Fruit fly (Drosophila melanogaster) whole organism, embryonic: ENCODE data around the gene Adck5.
A peak's percentile ranks its signal among the peaks of the same experiment; 100 is the strongest.

Experiments used
- CG10462 ChIP-seq: fragments of 200-800 bp; sonication (Bioruptor generic); optimal IDR thresholded peaks from 2 replicates; lab custom pipeline; 2016; ENCODE audit warnings: missing biosample characterization, missing genetic modification characterization
- CG10565 ChIP-seq: fragments of 200-800 bp; sonication (Bioruptor generic); optimal IDR thresholded peaks from 3 replicates; lab custom pipeline; 2016; ENCODE audit warnings: missing biosample characterization, mild to moderate bottlenecking, missing genetic modification characterization
- CG11456 ChIP-seq: fragments of 200-800 bp; sonication (Bioruptor generic); IDR thresholded peaks from 3 replicates; pipeline ENCODE4 v1.3.6; 2022; ENCODE audit warnings: missing biosample characterization, missing genetic modification characterization
- CG12071 ChIP-seq: fragments of 200-800 bp; sonication (Bioruptor generic); optimal IDR thresholded peaks from 3 replicates; lab custom pipeline; 2018; ENCODE audit warnings: missing biosample characterization, mild to moderate bottlenecking, missing genetic modification characterization
- CG13296 ChIP-seq: fragments of 200-800 bp; sonication (Bioruptor generic); optimal IDR thresholded peaks from 3 replicates; lab custom pipeline; 2018; ENCODE audit warnings: missing biosample characterization, mild to moderate bottlenecking, missing genetic modification characterization
- CG13775 ChIP-seq: fragments of 200-800 bp; sonication (Bioruptor generic); optimal IDR thresholded peaks from 3 replicates; lab custom pipeline; 2017; ENCODE audit warnings: missing biosample characterization, mild to moderate bottlenecking, missing genetic modification characterization
- CG14667 ChIP-seq: fragments of 200-800 bp; sonication (Bioruptor generic); IDR thresholded peaks from 2 replicates; pipeline ENCODE4 v1.3.6; 2022; ENCODE audit warnings: missing biosample characterization, missing genetic modification characterization
- CG14710 ChIP-seq: fragments of 200-800 bp; sonication (Bioruptor generic); optimal IDR thresholded peaks from 3 replicates; lab custom pipeline; 2019; ENCODE audit warnings: missing biosample characterization, mild to moderate bottlenecking, missing genetic modification characterization, moderate library complexity
- CG14860 ChIP-seq: fragments of 200-800 bp; sonication (Bioruptor generic); IDR thresholded peaks from 3 replicates; pipeline ENCODE4 v1.3.6; 2022; ENCODE audit warnings: missing biosample characterization, missing genetic modification characterization; ENCODE audit not compliant: partially characterized antibody
- CG15073 ChIP-seq: fragments of 200-800 bp; sonication (Bioruptor generic); optimal IDR thresholded peaks from 2 replicates; lab custom pipeline; 2016; ENCODE audit warnings: missing biosample characterization, missing genetic modification characterization
- CG1529 ChIP-seq: fragments of 200-800 bp; sonication (Bioruptor generic); optimal IDR thresholded peaks from 3 replicates; lab custom pipeline; 2018; ENCODE audit warnings: missing biosample characterization, missing genetic modification characterization
- CG17359 ChIP-seq: fragments of 200-800 bp; sonication (Bioruptor generic); optimal IDR thresholded peaks from 3 replicates; lab custom pipeline; 2018; ENCODE audit warnings: missing biosample characterization, mild to moderate bottlenecking, missing genetic modification characterization, moderate library complexity
- CG18011 ChIP-seq: fragments of 200-800 bp; sonication (Bioruptor generic); optimal IDR thresholded peaks from 2 replicates; lab custom pipeline; 2017; ENCODE audit warnings: missing biosample characterization, missing genetic modification characterization, mild to moderate bottlenecking, moderate library complexity, missing genotype
- CG2678 ChIP-seq: fragments of 200-800 bp; sonication (Bioruptor generic); optimal IDR thresholded peaks from 3 replicates; lab custom pipeline; 2019; ENCODE audit warnings: missing biosample characterization, mild to moderate bottlenecking, missing genetic modification characterization, moderate library complexity
- CG3065 ChIP-seq: fragments of 200-800 bp; sonication (Bioruptor generic); optimal IDR thresholded peaks from 2 replicates; lab custom pipeline; 2016; ENCODE audit warnings: missing biosample characterization, missing genetic modification characterization
- CG4617 ChIP-seq: fragments of 200-800 bp; sonication (Bioruptor generic); optimal IDR thresholded peaks from 3 replicates; lab custom pipeline; 2016; ENCODE audit warnings: missing biosample characterization, missing genetic modification characterization, borderline replicate concordance
- CG4820 ChIP-seq: fragments of 200-800 bp; sonication (Bioruptor generic); optimal IDR thresholded peaks from 3 replicates; lab custom pipeline; 2016; ENCODE audit warnings: missing biosample characterization, missing genetic modification characterization
- CG6689 ChIP-seq: fragments of 200-800 bp; sonication (Bioruptor generic); IDR thresholded peaks from 2 replicates; pipeline ENCODE4 v1.3.6; 2022; ENCODE audit warnings: missing biosample characterization, missing genetic modification characterization
- CG6813 ChIP-seq: fragments of 200-800 bp; sonication (Bioruptor generic); optimal IDR thresholded peaks from 2 replicates; lab custom pipeline; 2017; ENCODE audit warnings: missing biosample characterization, missing genetic modification characterization, mild to moderate bottlenecking, moderate library complexity, missing genetic modification reagents
- CG7357 ChIP-seq: fragments of 200-800 bp; sonication (Bioruptor generic); IDR thresholded peaks from 3 replicates; pipeline ENCODE4 v1.3.6; 2022; ENCODE audit warnings: missing biosample characterization, missing genetic modification characterization
- CG7556 ChIP-seq: fragments of 200-800 bp; sonication (Bioruptor generic); optimal IDR thresholded peaks from 2 replicates; lab custom pipeline; 2017; ENCODE audit warnings: missing biosample characterization, mild to moderate bottlenecking, missing genetic modification characterization
- CG8944 ChIP-seq: fragments of 200-800 bp; sonication (Bioruptor generic); optimal IDR thresholded peaks from 3 replicates; lab custom pipeline; 2016; ENCODE audit warnings: missing biosample characterization, missing genetic modification characterization
- Dip2 ChIP-seq: fragments of 200-800 bp; sonication (Bioruptor generic); IDR thresholded peaks from 2 replicates; pipeline ENCODE4 v1.3.6; 2022; ENCODE audit warnings: missing biosample characterization, missing genetic modification characterization
- Gsc ChIP-seq: fragments of 200-800 bp; sonication (Bioruptor generic); IDR thresholded peaks from 2 replicates; pipeline ENCODE4 v1.3.6; 2022; ENCODE audit warnings: missing biosample characterization, missing genetic modification characterization
- MESR4 ChIP-seq: fragments of 200-800 bp; sonication (Bioruptor generic); optimal IDR thresholded peaks from 2 replicates; lab custom pipeline; 2018; ENCODE audit warnings: missing biosample characterization, mild to moderate bottlenecking, missing genetic modification characterization, moderate library complexity
- NFAT ChIP-seq: fragments of 200-800 bp; sonication (Bioruptor generic); IDR thresholded peaks from 2 replicates; pipeline ENCODE4 v1.3.6; 2022; ENCODE audit warnings: missing biosample characterization, missing genetic modification characterization
- Opbp ChIP-seq: fragments of 200-800 bp; sonication (Bioruptor generic); IDR thresholded peaks from 3 replicates; pipeline ENCODE4 v1.3.6; 2022; ENCODE audit warnings: missing biosample characterization, missing genetic modification characterization; ENCODE audit not compliant: partially characterized antibody
- Rfx ChIP-seq: fragments of 200-800 bp; sonication (Bioruptor generic); IDR thresholded peaks from 2 replicates; pipeline ENCODE4 v1.3.6; 2022; ENCODE audit warnings: missing biosample characterization, missing genetic modification characterization
- Side ChIP-seq: fragments of 200-800 bp; sonication (Bioruptor generic); optimal IDR thresholded peaks from 2 replicates; lab custom pipeline; 2016; ENCODE audit warnings: missing biosample characterization, missing genetic modification characterization
- Sry-δ ChIP-seq: fragments of 200-800 bp; sonication (Bioruptor generic); optimal IDR thresholded peaks from 2 replicates; lab custom pipeline; 2016; ENCODE audit warnings: missing biosample characterization, missing genetic modification characterization
- Taf1 ChIP-seq: fragments of 200-800 bp; sonication (Bioruptor generic); IDR thresholded peaks from 2 replicates; pipeline ENCODE4 v1.3.6; 2022; ENCODE audit warnings: missing biosample characterization, missing genetic modification characterization
- Trl ChIP-seq, 3 experiments: fragments of >200 bp in 2 of 3; fragments of 200-800 bp in 1 of 3; sonication (Bioruptor generic) in 1 of 3; optimal IDR thresholded peaks; 2 replicates in 1 of 3; 3 replicates in 2 of 3; lab custom pipeline; 2016 to 2017; ENCODE audit warnings: missing biosample characterization in 1 of 3, missing genetic modification characterization in 1 of 3
- Usf ChIP-seq: fragments of 200-800 bp; sonication (Bioruptor generic); optimal IDR thresholded peaks from 2 replicates; lab custom pipeline; 2017; ENCODE audit warnings: missing genotype, missing biosample characterization, missing genetic modification characterization
- bcd ChIP-seq: fragments of 200-800 bp; sonication (Bioruptor generic); optimal IDR thresholded peaks from 2 replicates; lab custom pipeline; 2017; ENCODE audit warnings: missing biosample characterization, mild to moderate bottlenecking, missing genetic modification characterization
- bigmax ChIP-seq: fragments of 200-800 bp; sonication (Bioruptor generic); optimal IDR thresholded peaks from 2 replicates; lab custom pipeline; 2018; ENCODE audit warnings: missing biosample characterization, mild to moderate bottlenecking, missing genetic modification characterization
- btn ChIP-seq: fragments of 200-800 bp; sonication (Bioruptor generic); optimal IDR thresholded peaks from 2 replicates; lab custom pipeline; 2016; ENCODE audit warnings: missing biosample characterization, missing genetic modification characterization
- chif ChIP-seq, 2 experiments: fragments of 200-800 bp; sonication (Bioruptor generic); optimal IDR thresholded peaks; 3 replicates each; lab custom pipeline; 2016; ENCODE audit warnings: missing biosample characterization in 2 of 2, missing genetic modification characterization in 2 of 2
- chn ChIP-seq: fragments of 200-800 bp; sonication (Bioruptor generic); optimal IDR thresholded peaks from 2 replicates; lab custom pipeline; 2016; ENCODE audit warnings: missing biosample characterization, missing genetic modification characterization
- danr ChIP-seq: fragments of 200-800 bp; sonication (Bioruptor generic); IDR thresholded peaks from 2 replicates; pipeline ENCODE4 v1.3.6; 2022; ENCODE audit warnings: missing biosample characterization, missing genetic modification characterization
- disco-r ChIP-seq: fragments of 200-800 bp; sonication (Bioruptor generic); optimal IDR thresholded peaks from 2 replicates; lab custom pipeline; 2016; ENCODE audit warnings: missing biosample characterization, missing genetic modification characterization
- gcm2 ChIP-seq: fragments of 200-800 bp; sonication (Bioruptor generic); optimal IDR thresholded peaks from 2 replicates; lab custom pipeline; 2016; ENCODE audit warnings: missing biosample characterization, missing genetic modification characterization
- grau ChIP-seq: fragments of 200-800 bp; optimal IDR thresholded peaks from 3 replicates; lab custom pipeline; 2019; ENCODE audit warnings: missing biosample characterization, mild to moderate bottlenecking, missing genetic modification characterization, moderate library complexity
- ham ChIP-seq: fragments of 200-800 bp; sonication (Bioruptor generic); IDR thresholded peaks from 2 replicates; pipeline ENCODE4 v1.3.6; 2022; ENCODE audit warnings: missing biosample characterization, missing genetic modification characterization
- hkb ChIP-seq, 2 experiments: fragments of 200-800 bp in 1 of 2; fragments of >200 bp in 1 of 2; sonication (Bioruptor generic) in 1 of 2; IDR thresholded peaks in 1 of 2; optimal IDR thresholded peaks in 1 of 2; 2 replicates each; pipeline versions ENCODE4 v1.3.6 to Lab custom; 2017 to 2022; ENCODE audit warnings: missing biosample characterization in 1 of 2, missing genetic modification characterization in 1 of 2
- mirr ChIP-seq: fragments of 200-800 bp; sonication (Bioruptor generic); optimal IDR thresholded peaks from 3 replicates; lab custom pipeline; 2018; ENCODE audit warnings: missing biosample characterization, mild to moderate bottlenecking, missing genetic modification characterization
- nau ChIP-seq: fragments of 200-800 bp; sonication (Bioruptor generic); optimal IDR thresholded peaks from 3 replicates; lab custom pipeline; 2017; ENCODE audit warnings: missing biosample characterization, mild to moderate bottlenecking, missing genetic modification characterization, missing genetic modification reagents
- p53 ChIP-seq: fragments of 200-800 bp; sonication (Bioruptor generic); optimal IDR thresholded peaks from 2 replicates; lab custom pipeline; 2016; ENCODE audit warnings: missing biosample characterization, missing genetic modification characterization
- pho ChIP-seq: fragments of 200-800 bp; sonication (Bioruptor generic); optimal IDR thresholded peaks from 2 replicates; lab custom pipeline; 2016; ENCODE audit warnings: missing biosample characterization, missing genetic modification characterization
- sima ChIP-seq: fragments of 200-800 bp; sonication (Bioruptor generic); optimal IDR thresholded peaks from 2 replicates; lab custom pipeline; 2016; ENCODE audit warnings: missing biosample characterization, missing genetic modification characterization
- wor ChIP-seq: fragments of 200-800 bp; sonication (Bioruptor generic); IDR thresholded peaks from 2 replicates; pipeline ENCODE4 v1.3.6; 2022; ENCODE audit warnings: missing biosample characterization, missing genetic modification characterization

The Adck5 gene

DNA sequence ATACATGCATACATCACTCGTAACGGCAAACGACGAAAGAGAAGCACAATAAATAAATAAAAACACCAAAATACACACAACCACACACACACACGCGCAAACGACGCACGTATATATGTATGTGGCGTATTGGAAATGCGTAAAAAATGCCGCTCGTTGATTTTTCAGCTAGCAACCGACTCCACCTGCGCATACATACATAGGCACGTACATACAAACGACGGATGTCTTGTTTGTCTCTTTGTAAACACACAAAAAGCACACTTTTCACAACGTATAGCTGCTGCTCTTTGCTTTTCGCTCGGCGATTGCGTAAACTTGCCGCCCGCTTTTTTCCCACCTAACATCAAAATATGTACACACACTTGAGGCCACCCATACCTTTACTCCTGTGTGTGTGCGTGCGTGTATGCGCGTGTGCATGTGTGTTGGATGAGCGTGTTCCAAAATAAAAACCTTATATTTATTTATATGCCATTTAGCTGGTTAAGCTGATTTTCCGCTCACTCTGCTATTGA is 49.7 kb upstream of the Adck5 start (continued):
- TF ChIP-seq CG13775 (GFP tag; lab: Kevin White, UChicago) (no peak), Dip2 (GFP tag; lab: Robert Waterston, UW) (no peak), Side (peak; percentile 29), sima (GFP tag; lab: Kevin White, UChicago) (no peak), wor (GFP tag; lab: Robert Waterston, UW) (no peak), CG7556 (GFP tag; lab: Kevin White, UChicago) (no peak), CG13296 (GFP tag; lab: Kevin White, UChicago) (peak; percentile 64), pho (GFP tag; lab: Kevin White, UChicago) (no peak), grau (tag; lab: Kevin White, UChicago) (no peak), CG15073 (no peak), nau (peak; percentile 36), CG10565 (GFP tag; lab: Kevin White, UChicago) (no peak), disco-r (no peak), CG17359 (tag; lab: Kevin White, UChicago) (peak; percentile 40), MESR4 (no peak), CG1529 (GFP tag; lab: Kevin White, UChicago) (peak; percentile 30), CG14667 (GFP tag; lab: Robert Waterston, UW) (no peak), Opbp (no peak), Gsc (GFP tag; lab: Robert Waterston, UW) (no peak), CG6813 (GFP tag; lab: Kevin White, UChicago) (peak; percentile 71), Usf (GFP tag; lab: Kevin White, UChicago) (no peak), Sry-δ (GFP tag; lab: Kevin White, UChicago) (no peak), bigmax (GFP tag; lab: Kevin White, UChicago) (no peak), CG2678 (tag; lab: Kevin White, UChicago) (peak; percentile 53), CG4617 (GFP tag; lab: Kevin White, UChicago) (no peak), CG8944 (GFP tag; lab: Kevin White, UChicago) (no peak), CG6689 (GFP tag; lab: Robert Waterston, UW) (no peak), CG11456 (GFP tag; lab: Robert Waterston, UW) (no peak), chn (GFP tag; lab: Kevin White, UChicago) (no peak), CG12071 (peak; percentile 68), CG10462 (no peak), gcm2 (GFP tag; lab: Kevin White, UChicago) (no peak), CG18011 (GFP tag; lab: Kevin White, UChicago) (no peak), hkb (optimal IDR thresholded peaks at IDR 0.05; lab: Kevin White, UChicago) (no peak), hkb (GFP tag; IDR thresholded peaks at IDR 0.05; lab: Robert Waterston, UW) (0 out of 2 replicates have a peak, but pooled peaks have one; percentile 13), CG4820 (GFP tag; lab: Kevin White, UChicago) (no peak), chif (GFP tag; optimal IDR thresholded peaks at IDR 0.05; lab: Kevin White, UChicago) (no peak), mirr (GFP tag; lab: Kevin White, UChicago) (peak; percentile 91), danr (no peak), Taf1 (GFP tag; lab: Robert Waterston, UW) (no peak), btn (no peak), CG14860 (GFP tag; lab: Robert Waterston, UW) (no peak), Trl (optimal IDR thresholded peaks at IDR 0.05; lab: Kevin White, UChicago) (peak in 1 of 2 experiments; percentile 68), Trl (GFP tag; optimal IDR thresholded peaks at IDR 0.05; lab: Kevin White, UChicago) (no peak), bcd (GFP tag; lab: Kevin White, UChicago) (no peak), CG14710 (tag; lab: Kevin White, UChicago) (no peak), NFAT (GFP tag; lab: Robert Waterston, UW) (peak; percentile 6; the same call in 1 of the 2 replicates), CG7357 (GFP tag; lab: Robert Waterston, UW) (no peak), CG3065 (GFP tag; lab: Kevin White, UChicago) (no peak), p53 (GFP tag; lab: Kevin White, UChicago) (no peak), Rfx (no peak; the same call in 1 of the 2 replicates), ham (GFP tag; lab: Robert Waterston, UW) (no peak)
